Fruit fly (Drosophila melanogaster): ENCODE data around the gene Pgk.

Pgk gene

dm6 chr2L:2720368-2720767 is 32.5 kb downstream of the Pgk start:
- TF ChIP-seq Eip78C (GFP tag) = peak; percentile 41
- peak; percentile 48 for TF ChIP-seq svp (GFP tag)
- TF ChIP-seq achi (GFP tag; optimal IDR thresholded peaks at IDR 0.05) = no peak
- no peak for TF ChIP-seq CG6854 (GFP tag; optimal IDR thresholded peaks at IDR 0.05)
- TF ChIP-seq CG3919 (GFP tag; optimal IDR thresholded peaks at IDR 0.05) = no peak
- TF ChIP-seq net (GFP tag; optimal IDR thresholded peaks at IDR 0.05) = peak; percentile 1
- no peak for TF ChIP-seq Blimp-1 (GFP tag; optimal IDR thresholded peaks at IDR 0.05)
- peak; percentile 32; the same call in 1 of the 2 replicates for TF ChIP-seq CG15336 (GFP tag; IDR thresholded peaks at IDR 0.05)
- peak; percentile 14 for TF ChIP-seq OdsH (GFP tag; optimal IDR thresholded peaks at IDR 0.05)
- 0 out of 3 replicates have a peak, but pooled peaks have one; percentile 18 for TF ChIP-seq CG6163 (GFP tag; IDR thresholded peaks at IDR 0.05)
- peak; percentile 2 for TF ChIP-seq pdm3 (GFP tag; optimal IDR thresholded peaks at IDR 0.05)
- no peak for TF ChIP-seq Met (GFP tag; optimal IDR thresholded peaks at IDR 0.05)
- no peak for TF ChIP-seq CG16779 (tag; optimal IDR thresholded peaks at IDR 0.05)
- peak; percentile 2 for TF ChIP-seq lz (GFP tag; optimal IDR thresholded peaks at IDR 0.05)
- no peak for TF ChIP-seq Lpt (GFP tag; optimal IDR thresholded peaks at IDR 0.05)
- TF ChIP-seq CG11294 (GFP tag; IDR thresholded peaks at IDR 0.05) = no peak
- TF ChIP-seq Ets21C (GFP tag; optimal IDR thresholded peaks at IDR 0.05) = peak; percentile 4
- TF ChIP-seq CG6792 (GFP tag; optimal IDR thresholded peaks at IDR 0.05) = no peak
- TF ChIP-seq CG3032 (tag; optimal IDR thresholded peaks at IDR 0.05) = no peak

Data from whole organism, prepupa.